Worm (Caenorhabditis elegans) whole organism, mixed stage, embryonic: ENCODE results near the gene unc-96.

ENCODE experiments used
- bed-3 ChIP-seq: fragments of 200-800 bp; sonication (Bioruptor generic); optimal IDR thresholded peaks from 3 replicates; lab custom pipeline; 2018; ENCODE audit warnings: mild to moderate bottlenecking, missing genetic modification characterization, moderate library complexity, missing compliant biosample characterization
- drap-1 ChIP-seq: fragments of 200-800 bp; sonication (Bioruptor generic); optimal IDR thresholded peaks from 3 replicates; lab custom pipeline; 2018; ENCODE audit warnings: mild to moderate bottlenecking, missing genetic modification characterization, missing compliant biosample characterization
- lin-13 ChIP-seq: fragments of 150-350 bp; optimal IDR thresholded peaks from 2 replicates; lab custom pipeline; 2014; ENCODE audit warnings: missing biosample characterization, missing genetic modification characterization
- lsy-2 ChIP-seq: fragments of 150-350 bp; optimal IDR thresholded peaks from 2 replicates; lab custom pipeline; 2014; ENCODE audit warnings: missing biosample characterization, missing genetic modification characterization
- mab-5 ChIP-seq: fragments of 150-350 bp; optimal IDR thresholded peaks from 2 replicates; lab custom pipeline; 2014; ENCODE audit warnings: missing biosample characterization, missing genetic modification characterization
- mls-2 ChIP-seq: sonication (generic microtip); optimal IDR thresholded peaks from 2 replicates; lab custom pipeline; 2016; ENCODE audit warnings: mild to moderate bottlenecking, missing genetic modification characterization, moderate library complexity, missing compliant biosample characterization
- nhr-12 ChIP-seq: fragments of 150-350 bp; optimal IDR thresholded peaks from 2 replicates; lab custom pipeline; 2014; ENCODE audit warnings: missing biosample characterization, missing genetic modification characterization
- nhr-237 ChIP-seq: fragments of 150-350 bp; optimal IDR thresholded peaks from 2 replicates; lab custom pipeline; 2014; ENCODE audit warnings: missing biosample characterization, missing genetic modification characterization
- nhr-28 ChIP-seq: fragments of 150-350 bp; optimal IDR thresholded peaks from 2 replicates; lab custom pipeline; 2014; ENCODE audit warnings: missing biosample characterization, missing genetic modification characterization
- unc-39 ChIP-seq: fragments of 150-350 bp; optimal IDR thresholded peaks from 2 replicates; lab custom pipeline; 2014; ENCODE audit warnings: missing biosample characterization, missing genetic modification characterization
- unc-62 ChIP-seq: fragments of 150-350 bp; optimal IDR thresholded peaks from 2 replicates; lab custom pipeline; 2014; ENCODE audit warnings: missing biosample characterization, missing genetic modification reagents, missing genetic modification characterization

ce11 chrX:636893-637292, 15.8 kb upstream of the unc-96 start, which contains the start of gene pha-2:
- TF ChIP-seq unc-62 (GFP tag; lab: Kevin White, UChicago), result no peak
- TF ChIP-seq mls-2 (tag; lab: Kevin White, UChicago), result no peak
- no peak for TF ChIP-seq nhr-12 (tag; lab: Kevin White, UChicago)
- TF ChIP-seq nhr-237 (tag; lab: Kevin White, UChicago), result no peak
- no peak for TF ChIP-seq bed-3 (GFP tag; lab: Kevin White, UChicago)
- TF ChIP-seq drap-1 (GFP tag; lab: Kevin White, UChicago), result no peak
- no peak for TF ChIP-seq unc-39
- TF ChIP-seq nhr-28, result no peak
- TF ChIP-seq lin-13 (tag; lab: Kevin White, UChicago), result no peak
- TF ChIP-seq lsy-2 (tag; lab: Kevin White, UChicago), result no peak
- no peak for TF ChIP-seq mab-5 (tag; lab: Kevin White, UChicago)
